Fruit fly (Drosophila melanogaster): ENCODE measurements around the gene Esp.

Gene Esp

dm6 chr3R:24816993-24817854 lies 24.5 kb upstream of the Esp start, which contains the start of the genes CG5808 and Saf-B (continued):
- TF ChIP-seq CG3847 (GFP tag; IDR thresholded peaks at IDR 0.05), result peak; percentile 41; the same call in 1 of the 2 replicates
- no peak for TF ChIP-seq CG3065 (GFP tag; optimal IDR thresholded peaks at IDR 0.05)
- TF ChIP-seq CG10267 (tag; optimal IDR thresholded peaks at IDR 0.05), result peak; percentile 67
- TF ChIP-seq Lhr (GFP tag; optimal IDR thresholded peaks at IDR 0.05), result peak; percentile 59
- TF ChIP-seq CG6765 (GFP tag; optimal IDR thresholded peaks at IDR 0.05), result no peak
- no peak for TF ChIP-seq scrt (GFP tag; optimal IDR thresholded peaks at IDR 0.05)
- TF ChIP-seq CG11695 (GFP tag; IDR thresholded peaks at IDR 0.05), result 0 out of 3 replicates have a peak, but pooled peaks have one; percentile 28
- TF ChIP-seq zen (tag; optimal IDR thresholded peaks at IDR 0.05), result peak; percentile 32
- TF ChIP-seq mam (GFP tag; optimal IDR thresholded peaks at IDR 0.05), result no peak
- TF ChIP-seq CG4730 (GFP tag; IDR thresholded peaks at IDR 0.05), result no peak
- peak; percentile 95 for TF ChIP-seq HLH4C (GFP tag; IDR thresholded peaks at IDR 0.05; ENCODE audit: partially characterized antibody)
- TF ChIP-seq CG3995 (GFP tag; optimal IDR thresholded peaks at IDR 0.05), result peak; percentile 54
- TF ChIP-seq hbn (GFP tag; IDR thresholded peaks at IDR 0.05; ENCODE audit: partially characterized antibody), result peak; percentile 67
- TF ChIP-seq CG11093 (GFP tag; IDR thresholded peaks at IDR 0.05), result no peak
- TF ChIP-seq CG17829 (tag; optimal IDR thresholded peaks at IDR 0.05), result peak; percentile 71
- TF ChIP-seq ci (GFP tag; IDR thresholded peaks at IDR 0.05), result no peak
- TF ChIP-seq sd (tag; optimal IDR thresholded peaks at IDR 0.05), result no peak
- TF ChIP-seq Max (GFP tag; optimal IDR thresholded peaks at IDR 0.05), result peak; percentile 61
- TF ChIP-seq Six4 (GFP tag; optimal IDR thresholded peaks at IDR 0.05), result peak; percentile 40
- no peak for TF ChIP-seq Elba2 (GFP tag; optimal IDR thresholded peaks at IDR 0.05)
- no peak for TF ChIP-seq onecut (GFP tag; IDR thresholded peaks at IDR 0.05)
- peak; percentile 79 for TF ChIP-seq CG2116 (GFP tag; optimal IDR thresholded peaks at IDR 0.05)
- peak; percentile 59 for TF ChIP-seq CG18476 (GFP tag; optimal IDR thresholded peaks at IDR 0.05)
- peak; percentile 60 for TF ChIP-seq slbo (GFP tag; IDR thresholded peaks at IDR 0.05)
- peak; percentile 29 for TF ChIP-seq pzg (GFP tag; optimal IDR thresholded peaks at IDR 0.05)
- peak; percentile 68 for TF ChIP-seq vvl (GFP tag; IDR thresholded peaks at IDR 0.05)
- TF ChIP-seq CG30403 (GFP tag; optimal IDR thresholded peaks at IDR 0.05), result peak; percentile 57
- no peak for TF ChIP-seq Mes4 (GFP tag; optimal IDR thresholded peaks at IDR 0.05)
- TF ChIP-seq CHES-1-like (GFP tag; optimal IDR thresholded peaks at IDR 0.05), result no peak
- TF ChIP-seq lov (optimal IDR thresholded peaks at IDR 0.05), result no peak
- TF ChIP-seq lov (GFP tag; IDR thresholded peaks at IDR 0.05), result no peak
- TF ChIP-seq crc (GFP tag; optimal IDR thresholded peaks at IDR 0.05), result no peak
- TF ChIP-seq Ravus (GFP tag; IDR thresholded peaks at IDR 0.05), result no peak
- TF ChIP-seq CG1792 (GFP tag; optimal IDR thresholded peaks at IDR 0.05), result no peak
- no peak for TF ChIP-seq Mrtf (GFP tag; IDR thresholded peaks at IDR 0.05)
- TF ChIP-seq Hey (tag; optimal IDR thresholded peaks at IDR 0.05), result no peak
- peak; percentile 57 for TF ChIP-seq CG5245 (GFP tag; optimal IDR thresholded peaks at IDR 0.05)
- peak; percentile 62 for TF ChIP-seq CG4820 (GFP tag; optimal IDR thresholded peaks at IDR 0.05)
- no peak for TF ChIP-seq CG16863 (GFP tag; optimal IDR thresholded peaks at IDR 0.05)
- TF ChIP-seq ap (GFP tag; IDR thresholded peaks at IDR 0.05), result peak; percentile 26; the same call in 1 of the 2 replicates
- TF ChIP-seq CG6689 (GFP tag; IDR thresholded peaks at IDR 0.05), result peak; percentile 70
- no peak for TF ChIP-seq CG7357 (GFP tag; IDR thresholded peaks at IDR 0.05)
- TF ChIP-seq her (GFP tag; optimal IDR thresholded peaks at IDR 0.05), result no peak
- 0 out of 2 replicates have a peak, but pooled peaks have one; percentile 32 for TF ChIP-seq CG42726 (GFP tag; IDR thresholded peaks at IDR 0.05; ENCODE audit: partially characterized antibody)
- no peak for TF ChIP-seq ATbp (GFP tag; optimal IDR thresholded peaks at IDR 0.05)
- TF ChIP-seq maf-S (GFP tag; optimal IDR thresholded peaks at IDR 0.05), result no peak
- TF ChIP-seq hth (optimal IDR thresholded peaks at IDR 0.05), result no peak
- TF ChIP-seq CG17328 (GFP tag; IDR thresholded peaks at IDR 0.05), result no peak
- TF ChIP-seq CG4617 (GFP tag; optimal IDR thresholded peaks at IDR 0.05; ENCODE audit: borderline replicate concordance), result peak; percentile 39
- no peak for TF ChIP-seq cwo (GFP tag; optimal IDR thresholded peaks at IDR 0.05)
